Worm (Caenorhabditis elegans) whole organism, L2 larva: ENCODE results near the gene srh-10.

Source experiments
- C34F6.9 ChIP-seq: fragments of 150-350 bp; optimal IDR thresholded peaks from 2 replicates; lab custom pipeline; 2014; ENCODE audit warnings: missing biosample characterization, missing genetic modification characterization
- F13H6.1 ChIP-seq: sonication (generic microtip); optimal IDR thresholded peaks from 2 replicates; lab custom pipeline; 2016; ENCODE audit warnings: missing genetic modification characterization, missing compliant biosample characterization
- R02D3.7 ChIP-seq: fragments of 150-350 bp; optimal IDR thresholded peaks from 2 replicates; lab custom pipeline; 2014; ENCODE audit warnings: missing biosample characterization, missing genetic modification characterization
- Y55F3AM.14 ChIP-seq: fragments of 200-800 bp; sonication (Bioruptor generic); optimal IDR thresholded peaks from 2 replicates; lab custom pipeline; 2018; ENCODE audit warnings: mild to moderate bottlenecking, missing genetic modification characterization, missing compliant biosample characterization
- ZK546.5 ChIP-seq: sonication (generic microtip); optimal IDR thresholded peaks from 2 replicates; lab custom pipeline; 2017; ENCODE audit warnings: missing biosample characterization, missing genetic modification characterization
- alr-1 ChIP-seq: fragments of 150-350 bp; optimal IDR thresholded peaks from 2 replicates; lab custom pipeline; 2014; ENCODE audit warnings: missing biosample characterization, missing genetic modification characterization
- ama-1 ChIP-seq: fragments of 150-350 bp; optimal IDR thresholded peaks from 2 replicates; lab custom pipeline; 2018; ENCODE audit warnings: inconsistent platforms
- blmp-1 ChIP-seq: sonication (generic microtip); optimal IDR thresholded peaks from 2 replicates; lab custom pipeline; 2017; ENCODE audit warnings: missing genetic modification characterization, mild to moderate bottlenecking, missing compliant biosample characterization, antibody characterized with exemption, moderate library complexity; ENCODE audit not compliant: insufficient read depth
- ceh-16 ChIP-seq: fragments of 150-350 bp; optimal IDR thresholded peaks from 2 replicates; lab custom pipeline; 2014; ENCODE audit warnings: missing biosample characterization, missing genetic modification characterization
- ceh-82 ChIP-seq: fragments of 150-350 bp; optimal IDR thresholded peaks from 2 replicates; lab custom pipeline; 2014; ENCODE audit warnings: missing biosample characterization, missing genetic modification characterization
- crh-2 ChIP-seq: sonication (generic microtip); optimal IDR thresholded peaks from 2 replicates; lab custom pipeline; 2017; ENCODE audit warnings: missing biosample characterization, missing genetic modification characterization
- egl-27 ChIP-seq: sonication (generic microtip); optimal IDR thresholded peaks from 3 replicates; lab custom pipeline; 2017; ENCODE audit warnings: missing biosample characterization, missing genetic modification reagents, missing genetic modification characterization
- elt-1 ChIP-seq: fragments of 150-350 bp; optimal IDR thresholded peaks from 2 replicates; lab custom pipeline; 2014; ENCODE audit warnings: missing biosample characterization, missing genetic modification characterization
- elt-3 ChIP-seq: sonication (generic microtip); optimal IDR thresholded peaks from 2 replicates; lab custom pipeline; 2017; ENCODE audit warnings: missing biosample characterization, missing genetic modification characterization
- fos-1 ChIP-seq: fragments of 150-350 bp; optimal IDR thresholded peaks from 2 replicates; lab custom pipeline; 2014; ENCODE audit warnings: missing biosample characterization, missing genetic modification characterization
- gmeb-1 ChIP-seq: fragments of 150-350 bp; optimal IDR thresholded peaks from 2 replicates; lab custom pipeline; 2014; ENCODE audit warnings: missing biosample characterization, missing genetic modification characterization
- lin-11 ChIP-seq: fragments of 150-350 bp; sonication (generic microtip); optimal IDR thresholded peaks from 2 replicates; lab custom pipeline; 2014; ENCODE audit warnings: missing biosample characterization, missing genetic modification characterization, inconsistent platforms, mixed read lengths
- lin-13 ChIP-seq: fragments of 150-350 bp; optimal IDR thresholded peaks from 2 replicates; lab custom pipeline; 2014; ENCODE audit warnings: missing biosample characterization, missing genetic modification reagents, missing genetic modification characterization
- mab-5 ChIP-seq: fragments of 150-350 bp; optimal IDR thresholded peaks from 2 replicates; lab custom pipeline; 2014; ENCODE audit warnings: missing biosample characterization, missing genetic modification characterization
- mbf-1 ChIP-seq: sonication (generic microtip); optimal IDR thresholded peaks from 2 replicates; lab custom pipeline; 2017; ENCODE audit warnings: missing biosample characterization, missing genetic modification characterization
- mdl-1 ChIP-seq, 2 experiments: fragments of 150-350 bp in 1 of 2; sonication (generic microtip) in 1 of 2; optimal IDR thresholded peaks; 2 replicates each; lab custom pipeline; 2017; ENCODE audit warnings: missing biosample characterization in 2 of 2, missing genetic modification characterization in 2 of 2
- nhr-10 ChIP-seq: sonication (generic microtip); optimal IDR thresholded peaks from 2 replicates; lab custom pipeline; 2017; ENCODE audit warnings: missing biosample characterization, missing genetic modification characterization
- nhr-11 ChIP-seq: fragments of 150-350 bp; optimal IDR thresholded peaks from 2 replicates; lab custom pipeline; 2014; ENCODE audit warnings: missing biosample characterization, missing genetic modification characterization
- nhr-12 ChIP-seq: fragments of 150-350 bp; optimal IDR thresholded peaks from 2 replicates; lab custom pipeline; 2014; ENCODE audit warnings: missing biosample characterization, missing genetic modification characterization
- nhr-129 ChIP-seq: fragments of 150-350 bp; optimal IDR thresholded peaks from 2 replicates; lab custom pipeline; 2014; ENCODE audit warnings: missing biosample characterization, missing genetic modification characterization
- nhr-21 ChIP-seq: fragments of 150-350 bp; optimal IDR thresholded peaks from 2 replicates; lab custom pipeline; 2014; ENCODE audit warnings: missing biosample characterization, missing genetic modification characterization
- nhr-23 ChIP-seq: fragments of 150-350 bp; optimal IDR thresholded peaks from 2 replicates; lab custom pipeline; 2014; ENCODE audit warnings: missing biosample characterization, missing genetic modification reagents, missing genetic modification characterization
- nhr-237 ChIP-seq: fragments of 150-350 bp; optimal IDR thresholded peaks from 2 replicates; lab custom pipeline; 2014; ENCODE audit warnings: missing biosample characterization, missing genetic modification characterization
- nhr-6 ChIP-seq: fragments of 150-350 bp; optimal IDR thresholded peaks from 2 replicates; lab custom pipeline; 2014; ENCODE audit warnings: missing biosample characterization, missing genetic modification characterization
- nhr-77 ChIP-seq: fragments of 150-350 bp; optimal IDR thresholded peaks from 2 replicates; lab custom pipeline; 2014; ENCODE audit warnings: missing biosample characterization, missing genetic modification characterization
- peb-1 ChIP-seq: fragments of 150-350 bp; optimal IDR thresholded peaks from 2 replicates; lab custom pipeline; 2014; ENCODE audit warnings: missing biosample characterization, missing genetic modification characterization
- sem-4 ChIP-seq: fragments of 150-350 bp; optimal IDR thresholded peaks from 2 replicates; lab custom pipeline; 2014; ENCODE audit warnings: missing biosample characterization, missing genetic modification reagents, missing genetic modification characterization
- skn-1 ChIP-seq: sonication (generic microtip); optimal IDR thresholded peaks from 2 replicates; lab custom pipeline; 2017; ENCODE audit warnings: missing biosample characterization, missing genetic modification characterization
- sma-3 ChIP-seq: sonication (generic microtip); optimal IDR thresholded peaks from 2 replicates; lab custom pipeline; 2016; ENCODE audit warnings: missing genetic modification reagents, missing genetic modification characterization, missing compliant biosample characterization
- sma-9 ChIP-seq, 2 experiments: fragments of 150-350 bp in 1 of 2; sonication (generic microtip) in 1 of 2; optimal IDR thresholded peaks; 2 replicates each; lab custom pipeline; 2014 to 2016; ENCODE audit warnings: missing genetic modification characterization in 2 of 2, mild to moderate bottlenecking in 1 of 2, missing biosample characterization in 1 of 2, missing compliant biosample characterization in 1 of 2, missing genetic modification reagents in 1 of 2, moderate library complexity in 1 of 2
- snpc-4 ChIP-seq: fragments of 150-350 bp; optimal IDR thresholded peaks from 2 replicates; lab custom pipeline; 2014; ENCODE audit warnings: missing biosample characterization, missing genetic modification characterization
- unc-39 ChIP-seq: fragments of 150-350 bp; optimal IDR thresholded peaks from 2 replicates; lab custom pipeline; 2014; ENCODE audit warnings: missing biosample characterization, missing genetic modification characterization
- unc-55 ChIP-seq: fragments of 150-350 bp; sonication (generic microtip); optimal IDR thresholded peaks from 3 replicates; lab custom pipeline; 2014; ENCODE audit warnings: missing biosample characterization, missing genetic modification reagents, missing genetic modification characterization
- unc-62 ChIP-seq: fragments of 150-350 bp; optimal IDR thresholded peaks from 2 replicates; lab custom pipeline; 2014; ENCODE audit warnings: missing biosample characterization, missing genetic modification reagents, missing genetic modification characterization
- zag-1 ChIP-seq: fragments of 150-350 bp; optimal IDR thresholded peaks from 2 replicates; lab custom pipeline; 2014; ENCODE audit warnings: missing biosample characterization, missing genetic modification characterization
- ztf-1 ChIP-seq: fragments of 200-800 bp; sonication (Bioruptor generic); conservative IDR thresholded peaks from 2 replicates; pipeline ENCODE4 v1.3.6; 2022; ENCODE audit warnings: missing genetic modification characterization, missing compliant biosample characterization
- ztf-11 ChIP-seq: sonication (generic microtip); optimal IDR thresholded peaks from 2 replicates; lab custom pipeline; 2017; ENCODE audit warnings: missing biosample characterization, missing genetic modification characterization
- ztf-4 ChIP-seq: fragments of 150-350 bp; optimal IDR thresholded peaks from 2 replicates; lab custom pipeline; 2014; ENCODE audit warnings: missing biosample characterization, missing genetic modification characterization

The srh-10 gene

DNA sequence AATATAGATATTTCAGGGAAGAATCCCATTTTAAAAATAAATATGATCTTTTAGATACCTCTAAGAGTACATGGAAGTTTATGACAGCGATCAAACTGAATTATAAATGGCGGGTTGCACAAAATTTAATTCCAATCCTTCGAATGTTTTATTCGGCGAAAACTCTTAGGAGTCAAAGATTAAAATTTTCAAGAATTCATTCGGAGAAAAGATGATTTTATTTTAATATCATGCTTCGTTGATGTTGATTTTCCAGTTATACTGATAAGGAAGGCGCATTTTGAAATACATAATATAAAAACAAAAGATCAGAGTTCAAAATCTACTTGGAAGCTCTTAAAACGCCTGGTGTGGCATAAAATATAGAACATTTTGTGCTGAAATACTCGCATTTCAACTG is at the start of gene srh-10:
Gene srh-10 (minus strand): TSS at position 29 of the 400 bp plus-strand sequence.
- TF ChIP-seq lin-11 (tag; lab: Kevin White, UChicago), result no peak
- no peak for TF ChIP-seq ceh-82 (tag; lab: Kevin White, UChicago)
- no peak for TF ChIP-seq ztf-4 (tag; lab: Kevin White, UChicago)
- TF ChIP-seq nhr-12 (tag; lab: Kevin White, UChicago), result no peak
- no peak for TF ChIP-seq nhr-11 (tag; lab: Kevin White, UChicago)
- TF ChIP-seq unc-39 (tag; lab: Kevin White, UChicago), result no peak
- TF ChIP-seq nhr-21 (tag; lab: Kevin White, UChicago), result no peak
- no peak for TF ChIP-seq Y55F3AM.14 (GFP tag; lab: Kevin White, UChicago)
- TF ChIP-seq egl-27 (tag; lab: Kevin White, UChicago), result no peak
- TF ChIP-seq snpc-4, result no peak
- TF ChIP-seq, all 48 proteins: peak for 0

DNA sequence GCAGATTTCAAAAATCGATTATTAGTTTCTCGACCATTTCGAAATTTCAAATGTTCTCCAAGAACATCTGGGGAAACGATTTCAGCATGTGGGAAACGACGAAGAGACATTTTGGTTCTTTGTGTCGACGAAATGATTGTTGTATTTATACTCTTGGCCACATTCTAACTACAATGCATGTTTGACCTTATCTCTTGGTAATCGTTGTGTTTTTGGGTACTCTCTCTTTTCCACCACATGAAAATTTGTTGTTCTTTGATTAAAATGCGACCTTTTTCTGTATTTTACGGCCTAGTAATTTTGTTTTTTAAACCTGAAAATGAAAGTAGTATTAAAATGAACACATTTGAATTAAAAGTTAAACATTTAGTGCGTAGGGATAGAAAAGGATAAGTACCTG is 45.9 kb upstream of the srh-10 start, which contains the start of gene F17A9.5:
Gene F17A9.5 (minus strand): TSS at position 175 of the 400 bp plus-strand sequence.
- TF ChIP-seq nhr-10 (no peak), fos-1 (tag; lab: Kevin White, UChicago) (no peak), sma-9 (GFP tag; optimal IDR thresholded peaks at IDR 0.05; lab: Kevin White, UChicago) (peak; percentile 24), sma-9 (tag; optimal IDR thresholded peaks at IDR 0.05; lab: Kevin White, UChicago) (no peak), lin-11 (tag; lab: Kevin White, UChicago) (no peak), nhr-23 (tag; lab: Kevin White, UChicago) (no peak), gmeb-1 (no peak)
- TF ChIP-seq, all 48 proteins: peak for 1

- TF ChIP-seq peb-1 (tag; lab: Kevin White, UChicago) (no peak), nhr-6 (tag; lab: Kevin White, UChicago) (no peak), R02D3.7 (no peak), nhr-12 (tag; lab: Kevin White, UChicago) (no peak), lin-11 (tag; lab: Kevin White, UChicago) (peak; percentile 12), lin-13 (GFP tag; lab: Kevin White, UChicago) (no peak), mbf-1 (no peak), ztf-11 (no peak), mdl-1 (tag; optimal IDR thresholded peaks at IDR 0.05; lab: Kevin White, UChicago) (no peak), skn-1 (tag; lab: Kevin White, UChicago) (peak; percentile 90), nhr-129 (peak; percentile 36), snpc-4 (no peak), ZK546.5 (tag; lab: Kevin White, UChicago) (no peak), sma-9 (GFP tag; optimal IDR thresholded peaks at IDR 0.05; lab: Kevin White, UChicago) (peak; percentile 57), sma-9 (tag; optimal IDR thresholded peaks at IDR 0.05; lab: Kevin White, UChicago) (no peak), egl-27 (tag; lab: Kevin White, UChicago) (no peak), sma-3 (GFP tag; lab: Kevin White, UChicago) (peak; percentile 6), elt-3 (tag; lab: Kevin White, UChicago) (no peak), blmp-1 (no peak), nhr-77 (tag; lab: Kevin White, UChicago) (no peak), ama-1 (lab: Kevin White, UChicago) (no peak), crh-2 (tag; lab: Kevin White, UChicago) (no peak), unc-62 (GFP tag; lab: Kevin White, UChicago) (no peak), F13H6.1 (tag; lab: Kevin White, UChicago) (peak; percentile 45), fos-1 (tag; lab: Kevin White, UChicago) (peak; percentile 45), nhr-11 (tag; lab: Kevin White, UChicago) (no peak), unc-39 (tag; lab: Kevin White, UChicago) (no peak), gmeb-1 (no peak), ztf-4 (tag; lab: Kevin White, UChicago) (no peak), elt-1 (no peak)
These were observed 43.6 kb upstream of the srh-10 start, which contains the start of gene F17A9.4 for ce11 chrV:6110533-6110932. Gene F17A9.4, minus strand, starts transcription at chrV:6110629.

DNA sequence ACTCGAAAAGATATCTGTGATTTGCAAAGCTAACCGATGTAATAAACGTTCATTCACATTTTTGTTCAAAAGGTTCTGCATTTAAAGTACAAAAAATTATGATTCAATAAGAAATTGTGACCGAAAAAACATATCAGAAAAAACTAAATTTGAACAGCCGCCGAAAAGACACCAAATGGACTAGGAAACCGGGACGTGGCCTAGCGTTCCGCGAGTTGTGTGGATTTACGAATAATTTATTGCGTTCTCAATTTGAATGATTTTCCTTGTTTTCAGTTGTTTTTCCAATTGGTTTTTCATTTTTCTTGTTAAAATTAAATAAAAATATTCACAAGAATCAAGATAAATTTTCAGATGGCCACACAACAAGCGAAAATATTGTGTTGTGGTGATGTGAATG is 40.5 kb upstream of the srh-10 start, which contains the start of gene cwf-19L1:
Gene cwf-19L1 (plus strand): TSS at position 355 of the 400 bp plus-strand sequence.
- TF ChIP-seq ama-1 (lab: Kevin White, UChicago) (peak; percentile 24), nhr-23 (tag; lab: Kevin White, UChicago) (no peak), R02D3.7 (peak; percentile 65), nhr-77 (tag; lab: Kevin White, UChicago) (no peak), fos-1 (tag; lab: Kevin White, UChicago) (peak; percentile 9), ztf-11 (no peak), nhr-10 (no peak), ceh-16 (tag; lab: Kevin White, UChicago) (no peak), alr-1 (no peak), nhr-12 (tag; lab: Kevin White, UChicago) (no peak), lin-11 (tag; lab: Kevin White, UChicago) (no peak), crh-2 (tag; lab: Kevin White, UChicago) (peak; percentile 68), nhr-237 (tag; lab: Kevin White, UChicago) (no peak), elt-3 (tag; lab: Kevin White, UChicago) (no peak), egl-27 (tag; lab: Kevin White, UChicago) (no peak), mab-5 (peak; percentile 90), elt-1 (no peak), peb-1 (tag; lab: Kevin White, UChicago) (no peak), gmeb-1 (peak; percentile 93), zag-1 (no peak), skn-1 (tag; lab: Kevin White, UChicago) (no peak), nhr-21 (tag; lab: Kevin White, UChicago) (peak; percentile 57), sem-4 (tag; lab: Kevin White, UChicago) (peak; percentile 22), F13H6.1 (tag; lab: Kevin White, UChicago) (peak; percentile 41), Y55F3AM.14 (GFP tag; lab: Kevin White, UChicago) (no peak), ztf-1 (GFP tag; lab: Robert Waterston, UW) (no peak), unc-55 (GFP tag; lab: Kevin White, UChicago) (peak; percentile 83), nhr-129 (peak; percentile 48), mbf-1 (no peak), C34F6.9 (tag; lab: Kevin White, UChicago) (peak; percentile 76)
